Worm (Caenorhabditis elegans) whole organism, young adult: ENCODE measurements around the gene zipt-16.

Source experiments
- B0261.1 ChIP-seq: sonication (generic microtip); optimal IDR thresholded peaks from 2 replicates; lab custom pipeline; 2016; ENCODE audit warnings: mild to moderate bottlenecking, missing genetic modification characterization, moderate library complexity, missing compliant biosample characterization
- C06A6.2 ChIP-seq: fragments of 200-800 bp; sonication (Bioruptor generic); conservative IDR thresholded peaks from 2 replicates; pipeline ENCODE4 v1.3.6; 2022; ENCODE audit warnings: missing genetic modification characterization, missing compliant biosample characterization
- F33H1.4 ChIP-seq: fragments of 200-800 bp; sonication (Bioruptor generic); IDR thresholded peaks from 2 replicates; pipeline ENCODE4 v1.3.6; 2022; ENCODE audit warnings: missing genetic modification reagents, missing genetic modification characterization, missing compliant biosample characterization
- F37B4.10 ChIP-seq: fragments of 200-800 bp; sonication (Bioruptor generic); IDR thresholded peaks from 2 replicates; pipeline ENCODE4 v1.3.6; 2022; ENCODE audit warnings: missing genetic modification characterization, missing compliant biosample characterization
- F49E8.2 ChIP-seq: sonication (generic microtip); optimal IDR thresholded peaks from 3 replicates; lab custom pipeline; 2017; ENCODE audit warnings: missing genetic modification characterization, mild to moderate bottlenecking, missing compliant biosample characterization, antibody characterized with exemption, moderate library complexity; ENCODE audit not compliant: insufficient read depth
- F57A8.1 ChIP-seq: fragments of 200-800 bp; sonication (Bioruptor generic); optimal IDR thresholded peaks from 2 replicates; lab custom pipeline; 2018; ENCODE audit warnings: mild to moderate bottlenecking, missing genetic modification characterization, moderate library complexity, missing compliant biosample characterization
- K12H6.12 ChIP-seq: fragments of 200-800 bp; sonication (Bioruptor generic); optimal IDR thresholded peaks from 2 replicates; lab custom pipeline; 2018; ENCODE audit warnings: mild to moderate bottlenecking, missing genetic modification characterization, missing compliant biosample characterization
- T07F8.4 ChIP-seq: sonication (generic microtip); optimal IDR thresholded peaks from 2 replicates; lab custom pipeline; 2016; ENCODE audit warnings: mild to moderate bottlenecking, missing genetic modification characterization, moderate library complexity, missing compliant biosample characterization
- T26A5.8 ChIP-seq: sonication (generic microtip); optimal IDR thresholded peaks from 2 replicates; lab custom pipeline; 2016; ENCODE audit warnings: missing genetic modification characterization, missing compliant biosample characterization
- Y95B8A.8 ChIP-seq: fragments of 200-800 bp; sonication (Bioruptor generic); IDR thresholded peaks from 2 replicates; pipeline ENCODE4 v1.3.6; 2022; ENCODE audit warnings: missing genetic modification reagents, missing genetic modification characterization, missing compliant biosample characterization
- ZK185.1 ChIP-seq: sonication (generic microtip); optimal IDR thresholded peaks from 2 replicates; lab custom pipeline; 2016; ENCODE audit warnings: mild to moderate bottlenecking, missing genetic modification characterization, missing compliant biosample characterization; ENCODE audit not compliant: poor library complexity, severe bottlenecking
- atf-7 ChIP-seq: sonication (generic microtip); optimal IDR thresholded peaks from 2 replicates; lab custom pipeline; 2017; ENCODE audit warnings: mild to moderate bottlenecking, missing genetic modification characterization, missing compliant biosample characterization
- attf-3 ChIP-seq: fragments of 200-800 bp; sonication (Bioruptor generic); conservative IDR thresholded peaks from 2 replicates; pipeline ENCODE4 v1.3.6; 2022; ENCODE audit warnings: missing genetic modification reagents, missing genetic modification characterization, missing compliant biosample characterization
- bed-1 ChIP-seq: fragments of 200-800 bp; sonication (Bioruptor generic); IDR thresholded peaks from 2 replicates; pipeline ENCODE4 v1.3.6; 2022; ENCODE audit warnings: missing genetic modification reagents, missing genetic modification characterization, missing compliant biosample characterization
- ccch-3 ChIP-seq: fragments of 200-800 bp; sonication (Bioruptor generic); optimal IDR thresholded peaks from 2 replicates; lab custom pipeline; 2018; ENCODE audit warnings: mild to moderate bottlenecking, missing genetic modification characterization, missing compliant biosample characterization
- ceh-100 ChIP-seq: fragments of 200-800 bp; sonication (Bioruptor generic); IDR thresholded peaks from 2 replicates; pipeline ENCODE4 v1.3.6; 2022; ENCODE audit warnings: missing genetic modification reagents, missing genetic modification characterization, missing compliant biosample characterization
- ceh-27 ChIP-seq: fragments of 200-800 bp; sonication (Bioruptor generic); optimal IDR thresholded peaks from 2 replicates; lab custom pipeline; 2018; ENCODE audit warnings: mild to moderate bottlenecking, missing genetic modification characterization, moderate library complexity, missing compliant biosample characterization
- die-1 ChIP-seq: sonication (generic microtip); optimal IDR thresholded peaks from 2 replicates; lab custom pipeline; 2016; ENCODE audit warnings: missing genotype, mild to moderate bottlenecking, missing genetic modification characterization, missing compliant biosample characterization
- dpl-1 ChIP-seq: fragments of 150-350 bp; optimal IDR thresholded peaks from 2 replicates; lab custom pipeline; 2014; ENCODE audit warnings: missing biosample characterization, missing genetic modification reagents, missing genetic modification characterization
- egl-18 ChIP-seq: fragments of 200-800 bp; sonication (Bioruptor generic); IDR thresholded peaks from 2 replicates; pipeline ENCODE4 v1.3.6; 2022; ENCODE audit warnings: missing genetic modification reagents, missing genetic modification characterization, missing compliant biosample characterization
- ets-4 ChIP-seq: fragments of 200-800 bp; sonication (Bioruptor generic); optimal IDR thresholded peaks from 2 replicates; lab custom pipeline; 2018; ENCODE audit warnings: mild to moderate bottlenecking, missing genetic modification characterization, missing compliant biosample characterization
- fkh-3 ChIP-seq: sonication (generic microtip); optimal IDR thresholded peaks from 2 replicates; lab custom pipeline; 2016; ENCODE audit warnings: mild to moderate bottlenecking, missing genetic modification characterization, missing compliant biosample characterization
- him-1 ChIP-seq: sonication (generic microtip); optimal IDR thresholded peaks from 2 replicates; lab custom pipeline; 2016; ENCODE audit warnings: missing genotype, missing genetic modification reagents, missing genetic modification characterization, missing compliant biosample characterization
- hlh-26 ChIP-seq: fragments of 200-800 bp; sonication (Bioruptor generic); conservative IDR thresholded peaks from 2 replicates; pipeline ENCODE4 v1.3.6; 2022; ENCODE audit warnings: missing genetic modification reagents, missing genetic modification characterization, missing compliant biosample characterization
- lin-35 ChIP-seq, 3 experiments: fragments of 150-350 bp in 2 of 3; sonication (generic microtip) in 1 of 3; optimal IDR thresholded peaks; 2 replicates each; lab custom pipeline; 2014 to 2018; ENCODE audit warnings: missing biosample characterization in 3 of 3, missing genetic modification characterization in 3 of 3, missing genetic modification reagents in 3 of 3
- lin-40 ChIP-seq: sonication (generic microtip); optimal IDR thresholded peaks from 2 replicates; lab custom pipeline; 2016; ENCODE audit warnings: missing genetic modification characterization, mild to moderate bottlenecking, missing compliant biosample characterization, missing genotype, missing genetic modification reagents
- lin-54 ChIP-seq: fragments of 200-800 bp; sonication (Bioruptor generic); optimal IDR thresholded peaks from 2 replicates; lab custom pipeline; 2018; ENCODE audit warnings: mild to moderate bottlenecking, missing genetic modification characterization, missing compliant biosample characterization
- lsl-1 ChIP-seq: fragments of 200-800 bp; sonication (Bioruptor generic); optimal IDR thresholded peaks from 2 replicates; lab custom pipeline; 2018; ENCODE audit warnings: mild to moderate bottlenecking, missing genetic modification characterization, moderate library complexity, missing compliant biosample characterization
- mcd-1 ChIP-seq: fragments of 200-800 bp; sonication (Bioruptor generic); IDR thresholded peaks from 2 replicates; pipeline ENCODE4 v1.3.6; 2022; ENCODE audit warnings: missing genetic modification reagents, missing genetic modification characterization, missing compliant biosample characterization
- mel-28 ChIP-seq: sonication (generic microtip); optimal IDR thresholded peaks from 2 replicates; lab custom pipeline; 2016; ENCODE audit warnings: borderline replicate concordance, mild to moderate bottlenecking, missing genetic modification characterization, missing compliant biosample characterization
- mes-4 ChIP-seq: sonication (generic microtip); optimal IDR thresholded peaks from 2 replicates; lab custom pipeline; 2016; ENCODE audit warnings: missing genotype, missing genetic modification characterization, missing compliant biosample characterization
- mxl-1 ChIP-seq: sonication (generic microtip); optimal IDR thresholded peaks from 2 replicates; lab custom pipeline; 2016; ENCODE audit warnings: missing genetic modification characterization, missing compliant biosample characterization
- nhr-120 ChIP-seq: fragments of 200-800 bp; sonication (Bioruptor generic); IDR thresholded peaks from 2 replicates; pipeline ENCODE4 v1.3.6; 2022; ENCODE audit warnings: missing genetic modification characterization, missing compliant biosample characterization
- nhr-80 ChIP-seq: sonication (generic microtip); optimal IDR thresholded peaks from 2 replicates; lab custom pipeline; 2016; ENCODE audit warnings: missing genetic modification characterization, missing compliant biosample characterization
- rcor-1 ChIP-seq: fragments of 200-800 bp; sonication (Bioruptor generic); IDR thresholded peaks from 2 replicates; pipeline ENCODE4 v1.3.6; 2022; ENCODE audit warnings: missing genetic modification reagents, missing genetic modification characterization, missing compliant biosample characterization
- snpc-3.4 ChIP-seq: sonication (generic microtip); optimal IDR thresholded peaks from 2 replicates; lab custom pipeline; 2017; ENCODE audit warnings: missing genetic modification characterization, mild to moderate bottlenecking, missing compliant biosample characterization, antibody characterized with exemption, moderate library complexity, missing genotype, missing genetic modification reagents
- snpc-4 ChIP-seq, 5 experiments: fragments of 150-350 bp in 1 of 5; sonication (generic microtip) in 4 of 5; optimal IDR thresholded peaks; 2 replicates each; lab custom pipeline; 2014 to 2018; ENCODE audit warnings: missing genetic modification characterization in 5 of 5, missing biosample characterization in 3 of 5, antibody characterized with exemption in 2 of 5, mild to moderate bottlenecking in 2 of 5, missing compliant biosample characterization in 2 of 5, missing genotype in 2 of 5, moderate library complexity in 2 of 5, missing genetic modification reagents in 1 of 5
- unc-130 ChIP-seq: sonication (generic microtip); optimal IDR thresholded peaks from 2 replicates; lab custom pipeline; 2016; ENCODE audit warnings: missing genetic modification reagents, missing genetic modification characterization, missing compliant biosample characterization
- ztf-25 ChIP-seq: fragments of 200-800 bp; sonication (Bioruptor generic); IDR thresholded peaks from 2 replicates; pipeline ENCODE4 v1.3.6; 2022; ENCODE audit warnings: missing genetic modification reagents, missing genetic modification characterization, missing compliant biosample characterization

Gene zipt-16

ce11 chrV:11462963-11463453, at the start of gene zipt-16:
Gene zipt-16 (plus strand): TSS chrV:11463013.
- TF ChIP-seq K12H6.12 (tag; lab: Kevin White, UChicago) (no peak), ets-4 (GFP tag; lab: Kevin White, UChicago) (no peak), ceh-27 (GFP tag; lab: Kevin White, UChicago) (no peak), egl-18 (GFP tag; lab: Robert Waterston, UW) (no peak), snpc-3.4 (tag; lab: Kevin White, UChicago) (no peak), lin-40 (tag; lab: Kevin White, UChicago) (no peak), snpc-4 (GFP tag; optimal IDR thresholded peaks at IDR 0.05; lab: Kevin White, UChicago) (no peak), snpc-4 (tag; optimal IDR thresholded peaks at IDR 0.05; lab: Kevin White, UChicago) (no peak), fkh-3 (tag; lab: Kevin White, UChicago) (no peak), unc-130 (no peak)

ce11 chrV:11415059-11415458, 47.8 kb upstream of the zipt-16 start, which contains the start of gene deg-3:
Gene deg-3 (minus strand): TSS chrV:11415159.
- no peak for TF ChIP-seq him-1 (tag; lab: Kevin White, UChicago)

ce11 chrV:11421605-11422004, 41.2 kb upstream of the zipt-16 start, which contains the start of gene des-2:
Gene des-2 (minus strand): TSS chrV:11421705.
- TF ChIP-seq Y95B8A.8 (GFP tag; lab: Robert Waterston, UW) (no peak), atf-7 (no peak), lsl-1 (GFP tag; lab: Kevin White, UChicago) (no peak), mcd-1 (GFP tag; lab: Robert Waterston, UW) (no peak), nhr-120 (GFP tag; lab: Robert Waterston, UW) (no peak), mel-28 (no peak), K12H6.12 (tag; lab: Kevin White, UChicago) (no peak), attf-3 (GFP tag; lab: Robert Waterston, UW) (no peak), F57A8.1 (GFP tag; lab: Kevin White, UChicago) (no peak)
- TF ChIP-seq, all 124 proteins: peak for 0

- no peak for TF ChIP-seq lsl-1 (GFP tag; lab: Kevin White, UChicago)
- TF ChIP-seq T07F8.4 (tag; lab: Kevin White, UChicago) = no peak
- TF ChIP-seq ztf-25 (GFP tag; lab: Robert Waterston, UW) = no peak
- TF ChIP-seq F37B4.10 (GFP tag; lab: Robert Waterston, UW) = no peak
- no peak for TF ChIP-seq ets-4 (GFP tag; lab: Kevin White, UChicago)
These were observed 38.2 kb upstream of the zipt-16 start, which contains the start of gene T26H10.2 for ce11 chrV:11424565-11424964. Gene T26H10.2 (minus strand): TSS chrV:11424665.

- TF ChIP-seq lin-35 (GFP tag; optimal IDR thresholded peaks at IDR 0.05; lab: Kevin White, UChicago) (no peak), rcor-1 (GFP tag; lab: Robert Waterston, UW) (no peak), mes-4 (tag; lab: Kevin White, UChicago) (no peak), C06A6.2 (GFP tag; lab: Robert Waterston, UW) (no peak), nhr-80 (tag; lab: Kevin White, UChicago) (no peak), hlh-26 (GFP tag; lab: Robert Waterston, UW) (no peak), F33H1.4 (GFP tag; lab: Robert Waterston, UW) (no peak), B0261.1 (tag; lab: Kevin White, UChicago) (no peak), K12H6.12 (tag; lab: Kevin White, UChicago) (no peak), bed-1 (GFP tag; lab: Robert Waterston, UW) (no peak), ccch-3 (GFP tag; lab: Kevin White, UChicago) (no peak), F49E8.2 (tag; lab: Kevin White, UChicago) (no peak), T26A5.8 (no peak), ceh-100 (no peak), dpl-1 (GFP tag; lab: Kevin White, UChicago) (no peak), ZK185.1 (tag; lab: Kevin White, UChicago) (no peak), mxl-1 (tag; lab: Kevin White, UChicago) (no peak), lin-54 (GFP tag; lab: Kevin White, UChicago) (no peak), die-1 (no peak)
These were observed 34.1 kb upstream of the zipt-16 start for ce11 chrV:11428728-11429127.
